Fruit fly (Drosophila melanogaster) S2 (cell line): ENCODE results near the gene Tmhs.

ENCODE experiments used
- CG8478 ChIP-seq: fragments of >200 bp; optimal IDR thresholded peaks from 2 replicates; lab custom pipeline; 2018
- CTCF ChIP-seq, 2 experiments: fragments of >200 bp; optimal IDR thresholded peaks; 2 replicates each; lab custom pipeline; 2018

The Tmhs gene

dm6 chr3L:1876215-1876625, 9.2 kb upstream of the Tmhs start, which contains the start of gene dre4:
Gene dre4, minus strand, starts transcription at chr3L:1876312.
- TF ChIP-seq CTCF (optimal IDR thresholded peaks at IDR 0.05; lab: Kevin White, UChicago), result peak; percentile 24 to 62
- no peak for TF ChIP-seq CG8478 (lab: Kevin White, UChicago)

dm6 chr3L:1880692-1881091, 4.8 kb upstream of the Tmhs start:
- TF ChIP-seq CTCF (optimal IDR thresholded peaks at IDR 0.05; lab: Kevin White, UChicago) (no peak), CG8478 (lab: Kevin White, UChicago) (no peak)

dm6 chr3L:1881919-1882318, 3.5 kb upstream of the Tmhs start:
- TF ChIP-seq CTCF (optimal IDR thresholded peaks at IDR 0.05; lab: Kevin White, UChicago) (no peak), CG8478 (lab: Kevin White, UChicago) (no peak)

dm6 chr3L:1882868-1883554, 2.4 kb upstream of the Tmhs start, which contains the start of gene CG13937:
Gene CG13937, minus strand, starts transcription at chr3L:1883041.
- no peak for TF ChIP-seq CG8478 (lab: Kevin White, UChicago)
- no peak for TF ChIP-seq CTCF (optimal IDR thresholded peaks at IDR 0.05; lab: Kevin White, UChicago)

- TF ChIP-seq CTCF (optimal IDR thresholded peaks at IDR 0.05; lab: Kevin White, UChicago), result no peak
- TF ChIP-seq CG8478 (lab: Kevin White, UChicago), result no peak
Observed at dm6 chr3L:1884652-1885051, 805 bp upstream of the Tmhs start, which contains the start of gene Aprt. Gene Aprt, minus strand, starts transcription at chr3L:1885019.

- TF ChIP-seq CG8478 (lab: Kevin White, UChicago), result no peak
- TF ChIP-seq CTCF (optimal IDR thresholded peaks at IDR 0.05; lab: Kevin White, UChicago), result no peak
Observed at dm6 chr3L:1886125-1886544, 678 bp downstream of the Tmhs start.

- TF ChIP-seq CG8478 (lab: Kevin White, UChicago) (no peak), CTCF (optimal IDR thresholded peaks at IDR 0.05; lab: Kevin White, UChicago) (no peak)
Observed at dm6 chr3L:1887929-1888529, 2.6 kb downstream of the Tmhs start.

dm6 chr3L:1890941-1891340, 5.5 kb downstream of the Tmhs start:
- TF ChIP-seq CG8478 (lab: Kevin White, UChicago) (no peak), CTCF (optimal IDR thresholded peaks at IDR 0.05; lab: Kevin White, UChicago) (peak; percentile 59 to 73)

dm6 chr3L:1891914-1892313, 6.5 kb downstream of the Tmhs start:
- TF ChIP-seq CG8478 (lab: Kevin White, UChicago), result no peak
- no peak for TF ChIP-seq CTCF (optimal IDR thresholded peaks at IDR 0.05; lab: Kevin White, UChicago)

dm6 chr3L:1897709-1898108, 12.3 kb downstream of the Tmhs start:
- TF ChIP-seq CG8478 (lab: Kevin White, UChicago) (no peak), CTCF (optimal IDR thresholded peaks at IDR 0.05; lab: Kevin White, UChicago) (no peak)

- TF ChIP-seq CG8478 (lab: Kevin White, UChicago), result no peak
- no peak for TF ChIP-seq CTCF (optimal IDR thresholded peaks at IDR 0.05; lab: Kevin White, UChicago)
Observed at dm6 chr3L:1899616-1900015, 14.2 kb downstream of the Tmhs start.

- TF ChIP-seq CG8478 (lab: Kevin White, UChicago), result no peak
- TF ChIP-seq CTCF (optimal IDR thresholded peaks at IDR 0.05; lab: Kevin White, UChicago), result no peak
Observed at dm6 chr3L:1900633-1901032, 15.2 kb downstream of the Tmhs start.

dm6 chr3L:1904440-1904839, 19.0 kb downstream of the Tmhs start:
- no peak for TF ChIP-seq CTCF (optimal IDR thresholded peaks at IDR 0.05; lab: Kevin White, UChicago)
- TF ChIP-seq CG8478 (lab: Kevin White, UChicago), result no peak

- TF ChIP-seq CTCF (optimal IDR thresholded peaks at IDR 0.05; lab: Kevin White, UChicago), result no peak
- TF ChIP-seq CG8478 (lab: Kevin White, UChicago), result no peak
Observed at dm6 chr3L:1905273-1905672, 19.8 kb downstream of the Tmhs start.

dm6 chr3L:1906208-1906607, 20.8 kb downstream of the Tmhs start:
- TF ChIP-seq CTCF (optimal IDR thresholded peaks at IDR 0.05; lab: Kevin White, UChicago), result no peak
- no peak for TF ChIP-seq CG8478 (lab: Kevin White, UChicago)
